Fruit fly (Drosophila melanogaster): ENCODE measurements around the gene GluRIIA.

The GluRIIA gene

dm6 chr2L:5546518-5547287 lies 8.2 kb upstream of the GluRIIA start, which contains the start of gene Oscillin (continued):
- TF ChIP-seq CG13123 (GFP tag; optimal IDR thresholded peaks at IDR 0.05) (peak; percentile 4), bowl (GFP tag; IDR thresholded peaks at IDR 0.05) (no peak), CG15514 (GFP tag; optimal IDR thresholded peaks at IDR 0.05) (peak; percentile 61), Stat92E (GFP tag; optimal IDR thresholded peaks at IDR 0.05) (no peak), CG9727 (GFP tag; optimal IDR thresholded peaks at IDR 0.05) (peak; percentile 88), Hmr (GFP tag; optimal IDR thresholded peaks at IDR 0.05) (no peak), CG1647 (GFP tag; optimal IDR thresholded peaks at IDR 0.05) (peak; percentile 43), Rfx (GFP tag; IDR thresholded peaks at IDR 0.05) (peak; percentile 87), Camta (GFP tag; optimal IDR thresholded peaks at IDR 0.05) (peak; percentile 25), CG8924 (tag; optimal IDR thresholded peaks at IDR 0.05) (peak; percentile 84), Dp (GFP tag; optimal IDR thresholded peaks at IDR 0.05) (no peak), twi (tag; optimal IDR thresholded peaks at IDR 0.05) (peak; percentile 56), chinmo (GFP tag; IDR thresholded peaks at IDR 0.05; ENCODE audit: partially characterized antibody) (peak; percentile 85; the same call in 3 of the 4 replicates), CG6854 (GFP tag; optimal IDR thresholded peaks at IDR 0.05) (peak; percentile 58), HLH3B (GFP tag; IDR thresholded peaks at IDR 0.05) (peak; percentile 78), al (GFP tag; IDR thresholded peaks at IDR 0.05) (peak; percentile 74), CG17912 (GFP tag; optimal IDR thresholded peaks at IDR 0.05) (no peak), Xbp1 (GFP tag; optimal IDR thresholded peaks at IDR 0.05) (peak; percentile 80), cato (GFP tag; optimal IDR thresholded peaks at IDR 0.05; ENCODE audit: borderline replicate concordance) (no peak), lab (GFP tag; optimal IDR thresholded peaks at IDR 0.05) (peak; percentile 88), nom (GFP tag; optimal IDR thresholded peaks at IDR 0.05) (peak; percentile 47), CG17385 (GFP tag; optimal IDR thresholded peaks at IDR 0.05) (peak; percentile 89), BEAF-32 (GFP tag; optimal IDR thresholded peaks at IDR 0.05) (no peak), CG16779 (GFP tag; IDR thresholded peaks at IDR 0.05) (no peak), ftz-f1 (GFP tag; optimal IDR thresholded peaks at IDR 0.05) (no peak), otp (GFP tag; IDR thresholded peaks at IDR 0.05) (no peak), bigmax (GFP tag; optimal IDR thresholded peaks at IDR 0.05) (no peak), p53 (GFP tag; optimal IDR thresholded peaks at IDR 0.05) (no peak), pzg (GFP tag; optimal IDR thresholded peaks at IDR 0.05) (no peak), ewg (GFP tag; optimal IDR thresholded peaks at IDR 0.05) (peak; percentile 48), Nf-YA (GFP tag; IDR thresholded peaks at IDR 0.05) (peak; percentile 75), TFAM (GFP tag; optimal IDR thresholded peaks at IDR 0.05) (no peak), nau (GFP tag; optimal IDR thresholded peaks at IDR 0.05) (peak; percentile 66), Hr51 (GFP tag; optimal IDR thresholded peaks at IDR 0.05) (peak; percentile 36 to 92), CG8089 (GFP tag; optimal IDR thresholded peaks at IDR 0.05) (no peak), Ssrp (tag; optimal IDR thresholded peaks at IDR 0.05) (peak; percentile 85), fu2 (GFP tag; optimal IDR thresholded peaks at IDR 0.05) (no peak), ttk (GFP tag; IDR thresholded peaks at IDR 0.05) (peak; percentile 81), CG3407 (GFP tag; optimal IDR thresholded peaks at IDR 0.05) (peak; percentile 38), tap (tag; optimal IDR thresholded peaks at IDR 0.05) (peak; percentile 83), CG1792 (GFP tag; optimal IDR thresholded peaks at IDR 0.05) (peak; percentile 40), gsb-n (tag; optimal IDR thresholded peaks at IDR 0.05) (peak; percentile 89), CG43689 (GFP tag; IDR thresholded peaks at IDR 0.05) (no peak), CG18262 (tag; optimal IDR thresholded peaks at IDR 0.05) (peak; percentile 93), CG4360 (GFP tag; IDR thresholded peaks at IDR 0.05) (0 out of 2 replicates have a peak, but pooled peaks have one; percentile 4), CG7372 (GFP tag; IDR thresholded peaks at IDR 0.05) (peak; percentile 77), br (optimal IDR thresholded peaks at IDR 0.05) (no peak), gcm2 (GFP tag; optimal IDR thresholded peaks at IDR 0.05) (no peak), jing (GFP tag; optimal IDR thresholded peaks at IDR 0.05) (no peak)
